Fruit fly (Drosophila melanogaster): ENCODE measurements around the gene TfAP-2.

- TF ChIP-seq Sin3A (optimal IDR thresholded peaks at IDR 0.05) (no peak), ttk (optimal IDR thresholded peaks at IDR 0.05) (no peak), psq (optimal IDR thresholded peaks at IDR 0.05) (no peak)
Measured at dm6 chr3L:21562081-21562480, 24.5 kb upstream of the TfAP-2 start, which contains the start of gene CapaR.

All from Kc167 (cell line).